Fruit fly (Drosophila melanogaster) whole organism, embryonic: Measurements from ENCODE around the gene CG31468.

Experiments used
- Blimp-1 ChIP-seq: fragments of 200-800 bp; sonication (Bioruptor generic); optimal IDR thresholded peaks from 3 replicates; lab custom pipeline; 2018; ENCODE audit warnings: missing biosample characterization, missing genetic modification characterization, mild to moderate bottlenecking, moderate library complexity, missing genetic modification reagents
- CG10147 ChIP-seq: fragments of 200-800 bp; sonication (Bioruptor generic); optimal IDR thresholded peaks from 2 replicates; lab custom pipeline; 2019; ENCODE audit warnings: missing biosample characterization, mild to moderate bottlenecking, missing genetic modification characterization, moderate library complexity
- CG12155 ChIP-seq: fragments of 200-800 bp; sonication (Bioruptor generic); optimal IDR thresholded peaks from 3 replicates; lab custom pipeline; 2016; ENCODE audit warnings: missing biosample characterization, missing genetic modification characterization
- CG13296 ChIP-seq: fragments of 200-800 bp; sonication (Bioruptor generic); optimal IDR thresholded peaks from 3 replicates; lab custom pipeline; 2018; ENCODE audit warnings: missing biosample characterization, mild to moderate bottlenecking, missing genetic modification characterization
- CG15073 ChIP-seq: fragments of 200-800 bp; sonication (Bioruptor generic); optimal IDR thresholded peaks from 2 replicates; lab custom pipeline; 2016; ENCODE audit warnings: missing biosample characterization, missing genetic modification characterization
- CG1529 ChIP-seq: fragments of 200-800 bp; sonication (Bioruptor generic); optimal IDR thresholded peaks from 3 replicates; lab custom pipeline; 2018; ENCODE audit warnings: missing biosample characterization, missing genetic modification characterization
- CG16863 ChIP-seq: fragments of 200-800 bp; sonication (Bioruptor generic); optimal IDR thresholded peaks from 3 replicates; lab custom pipeline; 2016; ENCODE audit warnings: missing biosample characterization, missing genetic modification characterization
- CG17568 ChIP-seq: fragments of 200-800 bp; sonication (Bioruptor generic); optimal IDR thresholded peaks from 2 replicates; lab custom pipeline; 2018; ENCODE audit warnings: missing biosample characterization, mild to moderate bottlenecking, missing genetic modification characterization, moderate library complexity
- CG2116 ChIP-seq: fragments of 200-800 bp; sonication (Bioruptor generic); optimal IDR thresholded peaks from 3 replicates; lab custom pipeline; 2018; ENCODE audit warnings: missing biosample characterization, mild to moderate bottlenecking, missing genetic modification characterization
- CG2678 ChIP-seq: fragments of 200-800 bp; sonication (Bioruptor generic); optimal IDR thresholded peaks from 3 replicates; lab custom pipeline; 2019; ENCODE audit warnings: missing biosample characterization, mild to moderate bottlenecking, missing genetic modification characterization, moderate library complexity
- CG3065 ChIP-seq: fragments of 200-800 bp; sonication (Bioruptor generic); optimal IDR thresholded peaks from 2 replicates; lab custom pipeline; 2016; ENCODE audit warnings: missing biosample characterization, missing genetic modification characterization
- CG31224 ChIP-seq: fragments of 200-800 bp; sonication (Bioruptor generic); IDR thresholded peaks from 2 replicates; pipeline ENCODE4 v1.3.6; 2022; ENCODE audit warnings: missing biosample characterization, missing genetic modification characterization
- CG4424 ChIP-seq: fragments of 200-800 bp; sonication (Bioruptor generic); optimal IDR thresholded peaks from 3 replicates; lab custom pipeline; 2016; ENCODE audit warnings: missing biosample characterization, missing genetic modification characterization
- CG5953 ChIP-seq: fragments of 200-800 bp; sonication (Bioruptor generic); IDR thresholded peaks from 2 replicates; pipeline ENCODE4 v1.3.6; 2022; ENCODE audit warnings: missing biosample characterization, missing genetic modification characterization
- CG6254 ChIP-seq: fragments of 200-800 bp; sonication (Bioruptor generic); optimal IDR thresholded peaks from 3 replicates; lab custom pipeline; 2017; ENCODE audit warnings: mild to moderate bottlenecking, missing biosample characterization, missing genetic modification reagents, missing genetic modification characterization
- CG6272 ChIP-seq: fragments of 200-800 bp; sonication (Bioruptor generic); IDR thresholded peaks from 2 replicates; pipeline ENCODE4 v1.3.6; 2022; ENCODE audit warnings: missing biosample characterization, missing genetic modification characterization
- CG7987 ChIP-seq: fragments of 200-800 bp; sonication (Bioruptor generic); optimal IDR thresholded peaks from 2 replicates; lab custom pipeline; 2018; ENCODE audit warnings: missing biosample characterization, mild to moderate bottlenecking, missing genetic modification characterization, moderate library complexity
- CG8388 ChIP-seq: fragments of 200-800 bp; sonication (Bioruptor generic); optimal IDR thresholded peaks from 2 replicates; lab custom pipeline; 2019; ENCODE audit warnings: missing biosample characterization, mild to moderate bottlenecking, missing genetic modification characterization, moderate library complexity
- CG9727 ChIP-seq: fragments of 200-800 bp; sonication (Bioruptor generic); optimal IDR thresholded peaks from 3 replicates; lab custom pipeline; 2017; ENCODE audit warnings: missing biosample characterization, mild to moderate bottlenecking, missing genetic modification characterization
- Dref ChIP-seq: fragments of 200-800 bp; sonication (Bioruptor generic); IDR thresholded peaks from 2 replicates; pipeline ENCODE4 v1.3.6; 2022; ENCODE audit warnings: missing biosample characterization, missing genetic modification characterization
- HLH3B ChIP-seq: fragments of 200-800 bp; sonication (Bioruptor generic); IDR thresholded peaks from 2 replicates; pipeline ENCODE4 v1.3.6; 2022; ENCODE audit warnings: missing biosample characterization, missing genetic modification characterization
- HLH4C ChIP-seq: fragments of 200-800 bp; sonication (Bioruptor generic); IDR thresholded peaks from 3 replicates; pipeline ENCODE4 v1.3.6; 2022; ENCODE audit warnings: missing biosample characterization, missing genetic modification characterization; ENCODE audit not compliant: partially characterized antibody
- Hand ChIP-seq: fragments of 200-800 bp; sonication (Bioruptor generic); optimal IDR thresholded peaks from 2 replicates; lab custom pipeline; 2017; ENCODE audit warnings: mild to moderate bottlenecking, missing biosample characterization, missing genetic modification reagents, missing genetic modification characterization
- Kr ChIP-seq: fragments of 200-800 bp; sonication (Bioruptor generic); optimal IDR thresholded peaks from 2 replicates; lab custom pipeline; 2017; ENCODE audit warnings: missing biosample characterization, mild to moderate bottlenecking, missing genetic modification characterization
- Nf-YA ChIP-seq: fragments of 200-800 bp; sonication (Bioruptor generic); IDR thresholded peaks from 2 replicates; pipeline ENCODE4 v1.3.6; 2022; ENCODE audit warnings: missing biosample characterization, missing genetic modification characterization
- Nf-YC ChIP-seq: fragments of 200-800 bp; optimal IDR thresholded peaks from 3 replicates; lab custom pipeline; 2019; ENCODE audit warnings: missing biosample characterization, mild to moderate bottlenecking, missing genetic modification characterization, moderate library complexity
- Poxn ChIP-seq: fragments of 200-800 bp; sonication (Bioruptor generic); IDR thresholded peaks from 2 replicates; pipeline ENCODE4 v1.3.6; 2022; ENCODE audit warnings: missing biosample characterization, missing genetic modification characterization
- Stat92E ChIP-seq, 3 experiments: fragments of >200 bp in 2 of 3; fragments of 200-800 bp in 1 of 3; sonication (Bioruptor generic) in 1 of 3; optimal IDR thresholded peaks; 2 replicates each; lab custom pipeline; 2017 to 2019; ENCODE audit warnings: missing biosample characterization in 3 of 3, missing genetic modification characterization in 3 of 3, mild to moderate bottlenecking in 1 of 3, moderate library complexity in 1 of 3
- Tbp ChIP-seq: fragments of >200 bp; optimal IDR thresholded peaks from 2 replicates; lab custom pipeline; 2018; ENCODE audit warnings: missing biosample characterization, missing genetic modification characterization
- ap ChIP-seq: fragments of 200-800 bp; sonication (Bioruptor generic); IDR thresholded peaks from 2 replicates; pipeline ENCODE4 v1.3.6; 2022; ENCODE audit warnings: missing biosample characterization, missing genetic modification characterization
- ash1 ChIP-seq: fragments of 200-800 bp; sonication (Bioruptor generic); optimal IDR thresholded peaks from 2 replicates; lab custom pipeline; 2018; ENCODE audit warnings: missing biosample characterization, mild to moderate bottlenecking, missing genetic modification characterization
- az2 ChIP-seq: fragments of 200-800 bp; sonication (Bioruptor generic); optimal IDR thresholded peaks from 3 replicates; lab custom pipeline; 2016; ENCODE audit warnings: missing biosample characterization, missing genetic modification characterization
- eve ChIP-seq, 2 experiments: fragments of >200 bp; optimal IDR thresholded peaks; 2 replicates each; lab custom pipeline; 2017; ENCODE audit warnings: missing biosample characterization in 2 of 2, missing genetic modification characterization in 2 of 2
- fru ChIP-seq: fragments of >200 bp; optimal IDR thresholded peaks from 2 replicates; lab custom pipeline; 2017
- h ChIP-seq: fragments of >200 bp; optimal IDR thresholded peaks from 2 replicates; lab custom pipeline; 2017
- inv ChIP-seq: fragments of 200-800 bp; sonication (Bioruptor generic); IDR thresholded peaks from 2 replicates; pipeline ENCODE4 v1.3.6; 2022; ENCODE audit warnings: missing biosample characterization, missing genetic modification characterization; ENCODE audit not compliant: partially characterized antibody
- lola ChIP-seq, 3 experiments: fragments of >200 bp in 2 of 3; fragments of 200-800 bp in 1 of 3; sonication (Bioruptor generic) in 1 of 3; optimal IDR thresholded peaks; 2 replicates each; lab custom pipeline; 2017 to 2019; ENCODE audit warnings: missing biosample characterization in 3 of 3, missing genetic modification characterization in 3 of 3, mild to moderate bottlenecking in 1 of 3, moderate library complexity in 1 of 3
- luna ChIP-seq: fragments of 200-800 bp; sonication (Bioruptor generic); optimal IDR thresholded peaks from 2 replicates; lab custom pipeline; 2016; ENCODE audit warnings: missing biosample characterization, missing genetic modification characterization
- nerfin-2 ChIP-seq: fragments of 200-800 bp; sonication (Bioruptor generic); IDR thresholded peaks from 2 replicates; pipeline ENCODE4 v1.3.6; 2022; ENCODE audit warnings: missing biosample characterization, missing genetic modification characterization; ENCODE audit not compliant: partially characterized antibody
- phol ChIP-seq: fragments of 200-800 bp; sonication (Bioruptor generic); optimal IDR thresholded peaks from 3 replicates; lab custom pipeline; 2018; ENCODE audit warnings: missing biosample characterization, mild to moderate bottlenecking, missing genetic modification characterization, moderate library complexity
- pros ChIP-seq: fragments of 200-800 bp; sonication (Bioruptor generic); optimal IDR thresholded peaks from 3 replicates; lab custom pipeline; 2019; ENCODE audit warnings: missing biosample characterization, mild to moderate bottlenecking, missing genetic modification characterization, moderate library complexity
- run ChIP-seq: fragments of 200-800 bp; sonication (Bioruptor generic); optimal IDR thresholded peaks from 3 replicates; lab custom pipeline; 2018; ENCODE audit warnings: missing biosample characterization, mild to moderate bottlenecking, missing genetic modification characterization
- salm ChIP-seq: fragments of 200-800 bp; sonication (Bioruptor generic); optimal IDR thresholded peaks from 2 replicates; lab custom pipeline; 2018; ENCODE audit warnings: missing biosample characterization, mild to moderate bottlenecking, missing genetic modification characterization
- sens ChIP-seq: fragments of 200-800 bp; sonication (Bioruptor generic); peaks from one replicate; lab custom pipeline; 2016; ENCODE audit warnings: missing biosample characterization, missing genetic modification characterization
- sens-2 ChIP-seq: fragments of 200-800 bp; sonication (Bioruptor generic); IDR thresholded peaks from 2 replicates; pipeline ENCODE4 v1.3.6; 2022; ENCODE audit warnings: missing biosample characterization, missing genetic modification characterization
- sim ChIP-seq: fragments of 200-800 bp; sonication (Bioruptor generic); IDR thresholded peaks from 2 replicates; pipeline ENCODE4 v1.3.6; 2022; ENCODE audit warnings: missing biosample characterization, missing genetic modification characterization
- tgo ChIP-seq: fragments of 200-800 bp; sonication (Bioruptor generic); IDR thresholded peaks from 3 replicates; pipeline ENCODE4 v1.3.6; 2022; ENCODE audit warnings: missing biosample characterization, missing genetic modification characterization
- tio ChIP-seq: fragments of 200-800 bp; sonication (Bioruptor generic); optimal IDR thresholded peaks from 2 replicates; lab custom pipeline; 2017; ENCODE audit warnings: missing biosample characterization, missing genetic modification characterization, inconsistent platforms
- tx ChIP-seq: fragments of 200-800 bp; sonication (Bioruptor generic); optimal IDR thresholded peaks from 2 replicates; lab custom pipeline; 2016; ENCODE audit warnings: missing biosample characterization, missing genetic modification characterization
- wor ChIP-seq: fragments of 200-800 bp; sonication (Bioruptor generic); IDR thresholded peaks from 2 replicates; pipeline ENCODE4 v1.3.6; 2022; ENCODE audit warnings: missing biosample characterization, missing genetic modification characterization
- z ChIP-seq: fragments of 200-800 bp; sonication (Bioruptor generic); IDR thresholded peaks from 3 replicates; pipeline ENCODE4 v1.3.6; 2022; ENCODE audit warnings: missing biosample characterization, missing genetic modification characterization

CG31468 gene

dm6 chr3R:23725711-23726349 is 25.7 kb upstream of the CG31468 start (continued):
- TF ChIP-seq Hand (no peak), phol (tag; lab: Kevin White, UChicago) (no peak), Nf-YC (tag; lab: Kevin White, UChicago) (peak; percentile 14), sens-2 (GFP tag; lab: Robert Waterston, UW) (no peak), tx (GFP tag; lab: Kevin White, UChicago) (no peak), run (no peak), wor (GFP tag; lab: Robert Waterston, UW) (no peak), salm (peak; percentile 28), Nf-YA (no peak), fru (lab: Kevin White, UChicago) (no peak), CG6254 (GFP tag; lab: Kevin White, UChicago) (no peak), pros (GFP tag; lab: Kevin White, UChicago) (no peak), CG12155 (no peak), CG3065 (GFP tag; lab: Kevin White, UChicago) (no peak), luna (GFP tag; lab: Kevin White, UChicago) (no peak), Tbp (GFP tag; lab: Kevin White, UChicago) (no peak), CG10147 (GFP tag; lab: Kevin White, UChicago) (no peak), HLH4C (GFP tag; lab: Robert Waterston, UW) (no peak), CG5953 (no peak), HLH3B (GFP tag; lab: Robert Waterston, UW) (0 out of 2 replicates have a peak, but pooled peaks have one; percentile 21), Blimp-1 (GFP tag; lab: Kevin White, UChicago) (peak; percentile 11), CG16863 (no peak), CG4424 (GFP tag; lab: Kevin White, UChicago) (no peak), nerfin-2 (GFP tag; lab: Robert Waterston, UW) (no peak), CG2116 (GFP tag; lab: Kevin White, UChicago) (no peak), CG2678 (tag; lab: Kevin White, UChicago) (peak; percentile 46), CG31224 (GFP tag; lab: Robert Waterston, UW) (peak; percentile 100), CG6272 (GFP tag; lab: Robert Waterston, UW) (no peak), h (lab: Kevin White, UChicago) (no peak), CG7987 (GFP tag; lab: Kevin White, UChicago) (peak; percentile 23), CG17568 (GFP tag; lab: Kevin White, UChicago) (no peak), sens (GFP tag; lab: Kevin White, UChicago) (peak; percentile 66), CG9727 (GFP tag; lab: Kevin White, UChicago) (peak; percentile 13), Stat92E (GFP tag; optimal IDR thresholded peaks at IDR 0.05; lab: Kevin White, UChicago) (no peak), CG15073 (GFP tag; lab: Kevin White, UChicago) (no peak), lola (GFP tag; optimal IDR thresholded peaks at IDR 0.05; lab: Kevin White, UChicago) (no peak), ap (GFP tag; lab: Robert Waterston, UW) (no peak), CG1529 (no peak), ash1 (no peak), z (GFP tag; lab: Robert Waterston, UW) (no peak), az2 (GFP tag; lab: Kevin White, UChicago) (no peak), Kr (GFP tag; lab: Kevin White, UChicago) (no peak), Poxn (GFP tag; lab: Robert Waterston, UW) (no peak), sim (GFP tag; lab: Robert Waterston, UW) (no peak), tio (no peak), inv (no peak), CG8388 (no peak), tgo (no peak), eve (GFP tag; optimal IDR thresholded peaks at IDR 0.05; lab: Kevin White, UChicago) (no peak), CG13296 (GFP tag; lab: Kevin White, UChicago) (peak; percentile 61), Dref (GFP tag; lab: Robert Waterston, UW) (no peak)
